Worm (Caenorhabditis elegans): ENCODE measurements around the gene lys-1.

The lys-1 gene

ce11 chrV:10281374-10281773, 3.7 kb downstream of the lys-1 start, which contains the start of gene lys-2:
Gene lys-2, minus strand, starts transcription at chrV:10281474.
- TF ChIP-seq nhr-80 (tag; optimal IDR thresholded peaks at IDR 0.05): peak; percentile 82
- peak; percentile 12 for TF ChIP-seq unc-62 (GFP tag; optimal IDR thresholded peaks at IDR 0.05)
- no peak for TF ChIP-seq akir-1 (GFP tag; optimal IDR thresholded peaks at IDR 0.05)
- no peak for TF ChIP-seq ceh-100 (GFP tag; IDR thresholded peaks at IDR 0.05)
- no peak for TF ChIP-seq madf-6 (GFP tag; IDR thresholded peaks at IDR 0.05)
- TF ChIP-seq ceh-91 (GFP tag; IDR thresholded peaks at IDR 0.05): no peak

ce11 chrV:10283444-10283843, 5.7 kb downstream of the lys-1 start, which contains the start of gene lys-3:
Gene lys-3, minus strand, starts transcription at chrV:10283544.
- TF ChIP-seq B0261.1 (tag; optimal IDR thresholded peaks at IDR 0.05) (no peak), ztf-3 (GFP tag; optimal IDR thresholded peaks at IDR 0.05) (no peak), mxl-1 (tag; optimal IDR thresholded peaks at IDR 0.05) (no peak), aptf-3 (GFP tag; IDR thresholded peaks at IDR 0.05) (no peak), nfya-1 (tag; optimal IDR thresholded peaks at IDR 0.05; ENCODE audit: borderline replicate concordance, insufficient read depth) (no peak), cebp-1 (GFP tag; IDR thresholded peaks at IDR 0.05) (no peak), cebp-1 (tag; optimal IDR thresholded peaks at IDR 0.05) (no peak), ZK185.1 (tag; optimal IDR thresholded peaks at IDR 0.05; ENCODE audit: poor library complexity, severe bottlenecking) (no peak), nfya-2 (GFP tag; IDR thresholded peaks at IDR 0.05) (no peak), lin-54 (GFP tag; optimal IDR thresholded peaks at IDR 0.05) (no peak), tbp1 (GFP tag; optimal IDR thresholded peaks at IDR 0.05) (no peak), dpff-1 (tag; optimal IDR thresholded peaks at IDR 0.05) (no peak), efl-1 (GFP tag; optimal IDR thresholded peaks at IDR 0.05) (no peak), fkh-3 (tag; optimal IDR thresholded peaks at IDR 0.05) (no peak), B0019.2 (GFP tag; conservative IDR thresholded peaks at IDR 0.05) (no peak), K12H6.12 (tag; optimal IDR thresholded peaks at IDR 0.05) (no peak)

ce11 chrV:10285853-10286252, 8.1 kb downstream of the lys-1 start:
- TF ChIP-seq Y67H2A.10 (GFP tag; conservative IDR thresholded peaks at IDR 0.05) (no peak), K11D2.4 (GFP tag; IDR thresholded peaks at IDR 0.05) (no peak), gei-17 (GFP tag; optimal IDR thresholded peaks at IDR 0.05) (no peak), ceh-79 (tag; optimal IDR thresholded peaks at IDR 0.05) (no peak), nhr-80 (tag; optimal IDR thresholded peaks at IDR 0.05) (no peak), tbp1 (GFP tag; optimal IDR thresholded peaks at IDR 0.05) (no peak), F57A8.1 (GFP tag; optimal IDR thresholded peaks at IDR 0.05) (no peak), snpc-4 (GFP tag; optimal IDR thresholded peaks at IDR 0.05) (no peak), snpc-4 (tag; optimal IDR thresholded peaks at IDR 0.05) (no peak)

- TF ChIP-seq F52B5.7 (tag; optimal IDR thresholded peaks at IDR 0.05) (no peak), B0035.1 (tag; optimal IDR thresholded peaks at IDR 0.05) (no peak), Y53G8AR.9 (GFP tag; conservative IDR thresholded peaks at IDR 0.05) (no peak)
These were observed 9.6 kb downstream of the lys-1 start, which contains the start of gene B0024.3 for ce11 chrV:10287260-10287659. Gene B0024.3, plus strand, starts transcription at chrV:10287560.

- TF ChIP-seq ceh-100 (GFP tag; IDR thresholded peaks at IDR 0.05) (no peak), efl-1 (GFP tag; optimal IDR thresholded peaks at IDR 0.05) (no peak), let-526 (GFP tag; IDR thresholded peaks at IDR 0.05) (no peak), ama-1 (optimal IDR thresholded peaks at IDR 0.05) (no peak), ama-1 (GFP tag; optimal IDR thresholded peaks at IDR 0.05) (no peak), lin-40 (tag; optimal IDR thresholded peaks at IDR 0.05) (no peak), lsy-27 (tag; optimal IDR thresholded peaks at IDR 0.05; ENCODE audit: borderline replicate concordance, insufficient read depth) (no peak), attf-6 (GFP tag; IDR thresholded peaks at IDR 0.05) (no peak), hmg-1.2 (GFP tag; IDR thresholded peaks at IDR 0.05) (no peak), lin-35 (GFP tag; optimal IDR thresholded peaks at IDR 0.05) (no peak), hlh-26 (GFP tag; conservative IDR thresholded peaks at IDR 0.05) (no peak), ztf-26 (tag; optimal IDR thresholded peaks at IDR 0.05) (no peak), athp-1 (tag; optimal IDR thresholded peaks at IDR 0.05) (no peak), sea-2 (GFP tag; IDR thresholded peaks at IDR 0.05) (no peak), F55B11.4 (tag; optimal IDR thresholded peaks at IDR 0.05; ENCODE audit: borderline replicate concordance, insufficient read depth) (no peak)
These were observed 12.0 kb downstream of the lys-1 start, which contains the start of gene B0024.15 for ce11 chrV:10289743-10290142. Gene B0024.15, plus strand, starts transcription at chrV:10290043.

Data from whole organism, young adult.